Worm (Caenorhabditis elegans) whole organism, mixed stage, embryonic: Measurements from ENCODE around the gene col-148.

Source experiments
- M03D4.4 ChIP-seq: sonication (generic microtip); optimal IDR thresholded peaks from 2 replicates; lab custom pipeline; 2017; ENCODE audit warnings: mild to moderate bottlenecking, missing genetic modification characterization, missing compliant biosample characterization
- bed-3 ChIP-seq: fragments of 200-800 bp; sonication (Bioruptor generic); optimal IDR thresholded peaks from 3 replicates; lab custom pipeline; 2018; ENCODE audit warnings: mild to moderate bottlenecking, missing genetic modification characterization, moderate library complexity, missing compliant biosample characterization
- blmp-1 ChIP-seq: fragments of 150-350 bp; optimal IDR thresholded peaks from 2 replicates; lab custom pipeline; 2014; ENCODE audit warnings: missing biosample characterization, missing genetic modification characterization
- ceh-39 ChIP-seq: fragments of 150-350 bp; optimal IDR thresholded peaks from 2 replicates; lab custom pipeline; 2014; ENCODE audit warnings: missing biosample characterization, missing genetic modification characterization
- ceh-43 ChIP-seq: fragments of 200-800 bp; sonication (Bioruptor generic); optimal IDR thresholded peaks from 2 replicates; lab custom pipeline; 2018; ENCODE audit warnings: mild to moderate bottlenecking, missing genetic modification characterization, moderate library complexity, missing compliant biosample characterization
- ceh-83 ChIP-seq: fragments of 200-800 bp; sonication (Bioruptor generic); optimal IDR thresholded peaks from 2 replicates; lab custom pipeline; 2018; ENCODE audit warnings: mild to moderate bottlenecking, missing genetic modification characterization, missing compliant biosample characterization
- drap-1 ChIP-seq: fragments of 200-800 bp; sonication (Bioruptor generic); optimal IDR thresholded peaks from 3 replicates; lab custom pipeline; 2018; ENCODE audit warnings: mild to moderate bottlenecking, missing genetic modification characterization, missing compliant biosample characterization
- elt-1 ChIP-seq: sonication (generic microtip); optimal IDR thresholded peaks from 2 replicates; lab custom pipeline; 2017; ENCODE audit warnings: missing genetic modification characterization, mild to moderate bottlenecking, missing compliant biosample characterization, antibody characterized with exemption, moderate library complexity, borderline replicate concordance; ENCODE audit not compliant: insufficient read depth
- elt-3 ChIP-seq: fragments of 150-350 bp; optimal IDR thresholded peaks from 2 replicates; lab custom pipeline; 2014; ENCODE audit warnings: missing biosample characterization, missing genetic modification characterization
- flh-1 ChIP-seq: fragments of 200-800 bp; sonication (Bioruptor generic); optimal IDR thresholded peaks from 2 replicates; lab custom pipeline; 2018; ENCODE audit warnings: mild to moderate bottlenecking, missing genetic modification characterization, moderate library complexity, missing compliant biosample characterization
- ham-2 ChIP-seq: fragments of 200-800 bp; sonication (Bioruptor generic); optimal IDR thresholded peaks from 2 replicates; lab custom pipeline; 2018; ENCODE audit warnings: mild to moderate bottlenecking, missing genetic modification characterization, missing compliant biosample characterization
- lin-13 ChIP-seq: fragments of 150-350 bp; optimal IDR thresholded peaks from 2 replicates; lab custom pipeline; 2014; ENCODE audit warnings: missing biosample characterization, missing genetic modification characterization
- lsy-2 ChIP-seq: fragments of 150-350 bp; optimal IDR thresholded peaks from 2 replicates; lab custom pipeline; 2014; ENCODE audit warnings: missing biosample characterization, missing genetic modification characterization
- mab-5 ChIP-seq: fragments of 150-350 bp; optimal IDR thresholded peaks from 2 replicates; lab custom pipeline; 2014; ENCODE audit warnings: missing biosample characterization, missing genetic modification characterization
- mep-1 ChIP-seq: fragments of 150-350 bp; optimal IDR thresholded peaks from 2 replicates; lab custom pipeline; 2017; ENCODE audit warnings: missing biosample characterization, missing genetic modification reagents, missing genetic modification characterization, inconsistent platforms
- nhr-12 ChIP-seq: fragments of 150-350 bp; optimal IDR thresholded peaks from 2 replicates; lab custom pipeline; 2014; ENCODE audit warnings: missing biosample characterization, missing genetic modification characterization
- nhr-2 ChIP-seq: fragments of 150-350 bp; optimal IDR thresholded peaks from 2 replicates; lab custom pipeline; 2014; ENCODE audit warnings: missing biosample characterization, missing genetic modification characterization
- nhr-237 ChIP-seq: fragments of 150-350 bp; optimal IDR thresholded peaks from 2 replicates; lab custom pipeline; 2014; ENCODE audit warnings: missing biosample characterization, missing genetic modification characterization
- nhr-76 ChIP-seq: sonication (generic microtip); optimal IDR thresholded peaks from 2 replicates; lab custom pipeline; 2017; ENCODE audit warnings: missing biosample characterization, missing genetic modification characterization
- pha-4 ChIP-seq: fragments of 150-350 bp; optimal IDR thresholded peaks from 2 replicates; lab custom pipeline; 2018; ENCODE audit warnings: missing biosample characterization, missing genetic modification reagents, missing genetic modification characterization
- sem-2 ChIP-seq: fragments of 200-800 bp; sonication (Bioruptor generic); optimal IDR thresholded peaks from 2 replicates; lab custom pipeline; 2018; ENCODE audit warnings: mild to moderate bottlenecking, missing genetic modification characterization, missing compliant biosample characterization
- snpc-4 ChIP-seq: fragments of 150-350 bp; optimal IDR thresholded peaks from 2 replicates; lab custom pipeline; 2014; ENCODE audit warnings: missing biosample characterization, missing genetic modification characterization
- sptf-1 ChIP-seq: sonication (generic microtip); optimal IDR thresholded peaks from 2 replicates; lab custom pipeline; 2017; ENCODE audit warnings: mild to moderate bottlenecking, missing genetic modification characterization, moderate library complexity, missing compliant biosample characterization
- tbx-8 ChIP-seq: fragments of 200-800 bp; sonication (Bioruptor generic); optimal IDR thresholded peaks from 2 replicates; lab custom pipeline; 2018; ENCODE audit warnings: mild to moderate bottlenecking, missing genetic modification characterization, moderate library complexity, missing compliant biosample characterization
- unc-120 ChIP-seq: sonication (generic microtip); optimal IDR thresholded peaks from 2 replicates; lab custom pipeline; 2017; ENCODE audit warnings: missing genetic modification characterization, missing compliant biosample characterization; ENCODE audit not compliant: poor library complexity, severe bottlenecking
- unc-39 ChIP-seq: fragments of 150-350 bp; optimal IDR thresholded peaks from 2 replicates; lab custom pipeline; 2014; ENCODE audit warnings: missing biosample characterization, missing genetic modification characterization
- unc-62 ChIP-seq: fragments of 150-350 bp; optimal IDR thresholded peaks from 2 replicates; lab custom pipeline; 2014; ENCODE audit warnings: missing biosample characterization, missing genetic modification reagents, missing genetic modification characterization
- zip-8 ChIP-seq: fragments of 150-350 bp; optimal IDR thresholded peaks from 2 replicates; lab custom pipeline; 2014; ENCODE audit warnings: missing biosample characterization, missing genetic modification characterization
- ztf-11 ChIP-seq: fragments of 150-350 bp; optimal IDR thresholded peaks from 2 replicates; lab custom pipeline; 2014; ENCODE audit warnings: missing biosample characterization, missing genetic modification characterization

The col-148 gene

DNA sequence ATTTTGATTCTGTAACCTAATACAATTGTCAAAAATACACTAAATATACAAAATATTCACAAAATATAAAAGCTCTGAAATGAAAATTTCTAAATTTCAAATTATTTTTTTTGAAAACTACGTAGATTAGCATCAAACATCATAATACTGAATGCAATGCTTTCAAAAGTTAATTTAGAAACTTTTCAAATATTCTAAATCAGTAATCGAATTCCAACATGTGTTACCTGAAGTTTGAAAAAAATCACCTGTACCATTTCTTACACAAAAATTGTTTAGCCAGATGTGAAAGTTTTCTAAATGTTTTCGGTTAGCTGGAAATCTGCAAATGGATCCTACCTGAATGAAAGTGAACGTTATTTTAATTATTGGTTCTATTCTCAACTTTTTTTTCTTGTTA, 19.5 kb upstream of the col-148 start, which contains the start of gene C12D8.20:
Gene C12D8.20, plus strand, starts transcription at position 301 of the 400 bp plus-strand sequence.
- TF ChIP-seq nhr-2 (tag; lab: Kevin White, UChicago) (no peak), nhr-237 (no peak), ceh-83 (GFP tag; lab: Kevin White, UChicago) (no peak), flh-1 (no peak), ceh-39 (tag; lab: Kevin White, UChicago) (no peak), nhr-76 (no peak), lsy-2 (tag; lab: Kevin White, UChicago) (no peak), ztf-11 (tag; lab: Kevin White, UChicago) (no peak), unc-120 (tag; lab: Kevin White, UChicago) (no peak), sem-2 (no peak), snpc-4 (tag; lab: Kevin White, UChicago) (no peak), bed-3 (GFP tag; lab: Kevin White, UChicago) (no peak), drap-1 (GFP tag; lab: Kevin White, UChicago) (no peak), M03D4.4 (tag; lab: Kevin White, UChicago) (no peak), lin-13 (tag; lab: Kevin White, UChicago) (no peak), mep-1 (tag; lab: Kevin White, UChicago) (no peak), elt-1 (tag; lab: Kevin White, UChicago) (no peak), zip-8 (tag; lab: Kevin White, UChicago) (no peak), unc-39 (no peak)

- TF ChIP-seq M03D4.4 (tag; lab: Kevin White, UChicago) (no peak), elt-1 (tag; lab: Kevin White, UChicago) (no peak), ceh-43 (no peak)
- TF ChIP-seq, all 35 proteins: peak for 0
Measured at ce11 chrV:10224619-10225018, 16.9 kb upstream of the col-148 start.

DNA sequence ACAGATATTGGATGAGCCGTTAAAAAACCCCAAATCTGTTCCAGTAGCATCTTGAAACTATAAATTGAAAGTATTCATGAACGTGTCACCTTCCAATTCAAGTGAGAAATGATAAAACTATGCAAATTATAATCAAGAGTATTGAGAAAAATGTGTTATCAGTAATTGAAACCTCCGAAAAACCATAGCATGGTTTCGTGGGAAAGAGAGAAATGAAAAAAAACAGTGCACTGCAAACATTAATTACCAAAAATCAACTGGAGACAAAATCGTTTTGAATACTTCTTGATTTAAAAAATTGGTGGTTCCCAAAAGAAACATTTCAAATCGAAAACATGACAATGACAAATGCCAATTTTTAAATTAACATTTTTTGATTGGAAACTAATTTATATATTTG, 15.9 kb upstream of the col-148 start, which contains the start of gene daf-36:
Gene daf-36, minus strand, starts transcription at position 101 of the 400 bp plus-strand sequence.
- TF ChIP-seq lsy-2 (tag; lab: Kevin White, UChicago), result no peak
- TF ChIP-seq lin-13 (tag; lab: Kevin White, UChicago), result no peak
- TF ChIP-seq unc-120 (tag; lab: Kevin White, UChicago), result no peak
- TF ChIP-seq mep-1 (tag; lab: Kevin White, UChicago), result no peak
- no peak for TF ChIP-seq blmp-1 (tag; lab: Kevin White, UChicago)
- no peak for TF ChIP-seq ham-2 (GFP tag; lab: Kevin White, UChicago)
- TF ChIP-seq mab-5 (tag; lab: Kevin White, UChicago), result no peak
- TF ChIP-seq unc-62, result no peak
- TF ChIP-seq nhr-2 (tag; lab: Kevin White, UChicago), result no peak

ce11 chrV:10227333-10227732, 14.2 kb upstream of the col-148 start, which contains the start of gene ttr-19:
Gene ttr-19 (minus strand): TSS chrV:10227433.
- TF ChIP-seq M03D4.4 (tag; lab: Kevin White, UChicago), result no peak
- TF ChIP-seq unc-62, result no peak
- TF ChIP-seq ham-2 (GFP tag; lab: Kevin White, UChicago), result no peak
- no peak for TF ChIP-seq mab-5 (tag; lab: Kevin White, UChicago)
- TF ChIP-seq drap-1 (GFP tag; lab: Kevin White, UChicago), result no peak
- no peak for TF ChIP-seq sem-2
- no peak for TF ChIP-seq snpc-4 (tag; lab: Kevin White, UChicago)
- TF ChIP-seq tbx-8 (GFP tag; lab: Kevin White, UChicago), result no peak

- TF ChIP-seq ham-2 (GFP tag; lab: Kevin White, UChicago) (no peak), zip-8 (tag; lab: Kevin White, UChicago) (no peak), bed-3 (GFP tag; lab: Kevin White, UChicago) (no peak), elt-3 (no peak), M03D4.4 (tag; lab: Kevin White, UChicago) (no peak), lsy-2 (tag; lab: Kevin White, UChicago) (no peak), nhr-237 (no peak), mab-5 (tag; lab: Kevin White, UChicago) (no peak), unc-120 (tag; lab: Kevin White, UChicago) (no peak), drap-1 (GFP tag; lab: Kevin White, UChicago) (no peak), unc-62 (no peak), nhr-76 (no peak), sem-2 (no peak), flh-1 (no peak), ceh-43 (no peak), nhr-12 (tag; lab: Kevin White, UChicago) (no peak), pha-4 (tag; lab: Kevin White, UChicago) (no peak), lin-13 (tag; lab: Kevin White, UChicago) (no peak), sptf-1 (tag; lab: Kevin White, UChicago) (no peak), tbx-8 (GFP tag; lab: Kevin White, UChicago) (no peak)
Measured at ce11 chrV:10228360-10228759, 13.2 kb upstream of the col-148 start, which contains the start of gene fipr-4. Gene fipr-4 (minus strand): TSS chrV:10228460.
